Worm (Caenorhabditis elegans) whole organism, L1 larva: ENCODE measurements around the gene gst-18.
A peak's percentile ranks its signal among the peaks of the same experiment; 100 is the strongest.

Experiments used
- dpl-1 ChIP-seq, 3 experiments: fragments of 150-350 bp in 2 of 3; sonication (generic microtip) in 1 of 3; optimal IDR thresholded peaks; 2 replicates each; lab custom pipeline; 2014 to 2017; ENCODE audit warnings: missing biosample characterization in 3 of 3, missing genetic modification characterization in 3 of 3, missing genetic modification reagents in 3 of 3
- efl-3 ChIP-seq: fragments of 200-800 bp; sonication (Bioruptor generic); optimal IDR thresholded peaks from 2 replicates; lab custom pipeline; 2018; ENCODE audit warnings: mild to moderate bottlenecking, missing genetic modification characterization, missing compliant biosample characterization
- fkh-4 ChIP-seq: sonication (generic microtip); optimal IDR thresholded peaks from 2 replicates; lab custom pipeline; 2016; ENCODE audit warnings: missing compliant biosample characterization, missing genetic modification characterization, borderline replicate concordance
- mep-1 ChIP-seq: fragments of 150-350 bp; optimal IDR thresholded peaks from 2 replicates; lab custom pipeline; 2014; ENCODE audit warnings: missing biosample characterization, missing genetic modification characterization
- unc-130 ChIP-seq: fragments of 150-350 bp; optimal IDR thresholded peaks from 2 replicates; lab custom pipeline; 2017; ENCODE audit warnings: missing biosample characterization, missing genetic modification characterization, inconsistent platforms
- unc-86 ChIP-seq: sonication (generic microtip); optimal IDR thresholded peaks from 2 replicates; lab custom pipeline; 2016; ENCODE audit warnings: missing genetic modification characterization, missing compliant biosample characterization

DNA sequence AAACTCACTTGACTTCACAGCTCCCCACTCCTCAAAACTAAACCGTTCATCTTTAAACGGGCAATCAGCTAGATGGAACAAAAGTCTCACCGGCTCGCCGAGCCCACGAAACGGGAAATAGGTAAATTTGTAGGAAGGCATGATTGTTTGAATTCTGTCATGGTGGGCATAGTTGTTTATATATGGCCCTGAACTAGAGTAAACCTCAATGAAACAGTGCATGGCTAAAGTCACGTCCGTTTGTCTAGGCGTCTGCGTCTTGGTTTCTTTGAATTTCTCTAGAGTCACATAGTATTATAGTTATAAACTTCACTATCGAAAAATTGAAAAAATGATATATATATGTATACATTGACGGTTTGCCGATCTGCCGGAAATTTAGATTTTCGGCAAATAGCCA, 3.7 kb downstream of the gst-18 start, which contains the start of gene gst-19:
- TF ChIP-seq fkh-4 (tag; lab: Kevin White, UChicago) (no peak), mep-1 (tag; lab: Kevin White, UChicago) (no peak), efl-3 (GFP tag; lab: Kevin White, UChicago) (no peak), dpl-1 (GFP tag; optimal IDR thresholded peaks at IDR 0.05; lab: Kevin White, UChicago) (peak in 1 of 3 experiments; percentile 2), unc-130 (no peak), unc-86 (tag; lab: Kevin White, UChicago) (no peak)
